Fruit fly (Drosophila melanogaster) whole organism, embryonic: Measurements from ENCODE around the gene CG15740.
A peak's percentile ranks its signal among the peaks of the same experiment; 100 is the strongest.

Experiments
- B-H2 ChIP-seq: fragments of 200-800 bp; sonication (Bioruptor generic); optimal IDR thresholded peaks from 2 replicates; lab custom pipeline; 2018; ENCODE audit warnings: missing biosample characterization, mild to moderate bottlenecking, missing genetic modification characterization
- BEAF-32 ChIP-seq: fragments of 200-800 bp; sonication (Bioruptor generic); optimal IDR thresholded peaks from 3 replicates; lab custom pipeline; 2017; ENCODE audit warnings: missing biosample characterization, missing genetic modification characterization, mild to moderate bottlenecking, moderate library complexity, missing genetic modification reagents
- CG10366 ChIP-seq: fragments of 200-800 bp; sonication (Bioruptor generic); IDR thresholded peaks from 2 replicates; pipeline ENCODE4 v1.3.6; 2022; ENCODE audit warnings: missing biosample characterization, missing genetic modification characterization
- CG12219 ChIP-seq: fragments of 200-800 bp; sonication (Bioruptor generic); optimal IDR thresholded peaks from 3 replicates; lab custom pipeline; 2018; ENCODE audit warnings: missing biosample characterization, mild to moderate bottlenecking, missing genetic modification characterization
- CG14014 ChIP-seq: fragments of 200-800 bp; sonication (Bioruptor generic); IDR thresholded peaks from 2 replicates; pipeline ENCODE4 v1.3.6; 2022; ENCODE audit warnings: missing biosample characterization, missing genetic modification characterization
- CG14710 ChIP-seq: fragments of 200-800 bp; sonication (Bioruptor generic); optimal IDR thresholded peaks from 3 replicates; lab custom pipeline; 2019; ENCODE audit warnings: missing biosample characterization, mild to moderate bottlenecking, missing genetic modification characterization, moderate library complexity
- CG15514 ChIP-seq: fragments of 200-800 bp; sonication (Bioruptor generic); optimal IDR thresholded peaks from 3 replicates; lab custom pipeline; 2017; ENCODE audit warnings: missing biosample characterization, missing genetic modification characterization, mild to moderate bottlenecking, moderate library complexity, missing genetic modification reagents
- CG15601 ChIP-seq: fragments of 200-800 bp; sonication (Bioruptor generic); optimal IDR thresholded peaks from 3 replicates; lab custom pipeline; 2019; ENCODE audit warnings: missing biosample characterization, mild to moderate bottlenecking, missing genetic modification characterization, moderate library complexity
- CG16779 ChIP-seq: fragments of 200-800 bp; sonication (Bioruptor generic); IDR thresholded peaks from 2 replicates; pipeline ENCODE4 v1.3.6; 2022; ENCODE audit warnings: missing biosample characterization, missing genetic modification characterization
- CG17385 ChIP-seq: fragments of 200-800 bp; sonication (Bioruptor generic); optimal IDR thresholded peaks from 3 replicates; lab custom pipeline; 2018; ENCODE audit warnings: missing biosample characterization, mild to moderate bottlenecking, missing genetic modification characterization
- CG18476 ChIP-seq: fragments of 200-800 bp; sonication (Bioruptor generic); optimal IDR thresholded peaks from 2 replicates; lab custom pipeline; 2016; ENCODE audit warnings: missing biosample characterization, mild to moderate bottlenecking, missing genetic modification characterization
- CG18764 ChIP-seq: fragments of 200-800 bp; sonication (Bioruptor generic); optimal IDR thresholded peaks from 3 replicates; lab custom pipeline; 2016; ENCODE audit warnings: missing biosample characterization, missing genetic modification characterization
- CG30403 ChIP-seq: fragments of 200-800 bp; sonication (Bioruptor generic); optimal IDR thresholded peaks from 3 replicates; lab custom pipeline; 2016; ENCODE audit warnings: missing biosample characterization, missing genetic modification characterization
- CG42726 ChIP-seq: fragments of 200-800 bp; sonication (Bioruptor generic); IDR thresholded peaks from 2 replicates; pipeline ENCODE4 v1.3.6; 2022; ENCODE audit warnings: missing biosample characterization, missing genetic modification characterization; ENCODE audit not compliant: partially characterized antibody
- CG43689 ChIP-seq: fragments of 200-800 bp; sonication (Bioruptor generic); IDR thresholded peaks from 2 replicates; pipeline ENCODE4 v1.3.6; 2022; ENCODE audit warnings: missing biosample characterization, missing genetic modification characterization
- CG6272 ChIP-seq: fragments of 200-800 bp; sonication (Bioruptor generic); IDR thresholded peaks from 2 replicates; pipeline ENCODE4 v1.3.6; 2022; ENCODE audit warnings: missing biosample characterization, missing genetic modification characterization
- CG6683 ChIP-seq: fragments of 200-800 bp; sonication (Bioruptor generic); optimal IDR thresholded peaks from 2 replicates; lab custom pipeline; 2017; ENCODE audit warnings: missing biosample characterization, mild to moderate bottlenecking, missing genetic modification characterization, missing genetic modification reagents
- CG6791 ChIP-seq: fragments of 200-800 bp; sonication (Bioruptor generic); IDR thresholded peaks from 3 replicates; pipeline ENCODE4 v1.3.6; 2022; ENCODE audit warnings: missing biosample characterization, missing genetic modification characterization; ENCODE audit not compliant: partially characterized antibody
- CG6854 ChIP-seq: fragments of 200-800 bp; sonication (Bioruptor generic); optimal IDR thresholded peaks from 3 replicates; lab custom pipeline; 2017; ENCODE audit warnings: missing biosample characterization, mild to moderate bottlenecking, missing genetic modification characterization
- CG8089 ChIP-seq: fragments of 200-800 bp; sonication (Bioruptor generic); optimal IDR thresholded peaks from 3 replicates; lab custom pipeline; 2016; ENCODE audit warnings: missing biosample characterization, missing genetic modification characterization
- CG9437 ChIP-seq: fragments of 200-800 bp; sonication (Bioruptor generic); optimal IDR thresholded peaks from 2 replicates; lab custom pipeline; 2018; ENCODE audit warnings: missing biosample characterization, mild to moderate bottlenecking, missing genetic modification characterization
- E2f2 ChIP-seq: fragments of 200-800 bp; sonication (Bioruptor generic); IDR thresholded peaks from 2 replicates; pipeline ENCODE4 v1.3.6; 2022; ENCODE audit warnings: missing biosample characterization, missing genetic modification characterization
- Fer1 ChIP-seq: fragments of 200-800 bp; sonication (Bioruptor generic); optimal IDR thresholded peaks from 2 replicates; lab custom pipeline; 2017; ENCODE audit warnings: missing biosample characterization, mild to moderate bottlenecking, missing genetic modification characterization
- Gsc ChIP-seq: fragments of 200-800 bp; sonication (Bioruptor generic); IDR thresholded peaks from 2 replicates; pipeline ENCODE4 v1.3.6; 2022; ENCODE audit warnings: missing biosample characterization, missing genetic modification characterization
- Hmr ChIP-seq: fragments of 200-800 bp; sonication (Bioruptor generic); optimal IDR thresholded peaks from 3 replicates; lab custom pipeline; 2017; ENCODE audit warnings: mild to moderate bottlenecking, missing biosample characterization, missing genetic modification reagents, missing genetic modification characterization
- Hr3 ChIP-seq: fragments of 200-800 bp; sonication (Bioruptor generic); optimal IDR thresholded peaks from 3 replicates; lab custom pipeline; 2016; ENCODE audit warnings: missing biosample characterization, missing genetic modification characterization
- Hr78 ChIP-seq, 2 experiments: fragments of 200-800 bp in 1 of 2; fragments of >200 bp in 1 of 2; sonication (Bioruptor generic) in 1 of 2; optimal IDR thresholded peaks; 2 replicates each; lab custom pipeline; 2017 to 2019; ENCODE audit warnings: missing biosample characterization in 2 of 2, missing genetic modification characterization in 2 of 2, mild to moderate bottlenecking in 1 of 2, moderate library complexity in 1 of 2
- Med ChIP-seq: fragments of 200-800 bp; sonication (Bioruptor generic); peaks from one replicate; lab custom pipeline; 2016; ENCODE audit warnings: missing biosample characterization, missing genetic modification characterization, mild to moderate bottlenecking, inconsistent platforms, moderate library complexity
- NK7.1 ChIP-seq: fragments of 200-800 bp; sonication (Bioruptor generic); optimal IDR thresholded peaks from 3 replicates; lab custom pipeline; 2016; ENCODE audit warnings: missing biosample characterization, missing genetic modification characterization
- Opbp ChIP-seq: fragments of 200-800 bp; sonication (Bioruptor generic); IDR thresholded peaks from 3 replicates; pipeline ENCODE4 v1.3.6; 2022; ENCODE audit warnings: missing biosample characterization, missing genetic modification characterization; ENCODE audit not compliant: partially characterized antibody
- Sry-δ ChIP-seq: fragments of 200-800 bp; sonication (Bioruptor generic); optimal IDR thresholded peaks from 2 replicates; lab custom pipeline; 2016; ENCODE audit warnings: missing biosample characterization, missing genetic modification characterization
- TFAM ChIP-seq: fragments of 200-800 bp; sonication (Bioruptor generic); optimal IDR thresholded peaks from 2 replicates; lab custom pipeline; 2017; ENCODE audit warnings: missing biosample characterization, missing genetic modification characterization, inconsistent platforms
- Vsx1 ChIP-seq: fragments of 200-800 bp; sonication (Bioruptor generic); optimal IDR thresholded peaks from 2 replicates; lab custom pipeline; 2017; ENCODE audit warnings: missing biosample characterization, mild to moderate bottlenecking, missing genetic modification characterization, missing genetic modification reagents
- amos ChIP-seq: fragments of 200-800 bp; sonication (Bioruptor generic); IDR thresholded peaks from 2 replicates; pipeline ENCODE4 v1.3.6; 2022; ENCODE audit warnings: missing biosample characterization, missing genetic modification characterization; ENCODE audit not compliant: partially characterized antibody
- ato ChIP-seq: fragments of 200-800 bp; sonication (Bioruptor generic); IDR thresholded peaks from 2 replicates; pipeline ENCODE4 v1.3.6; 2022; ENCODE audit warnings: missing biosample characterization, missing genetic modification characterization; ENCODE audit not compliant: partially characterized antibody
- bbx ChIP-seq: fragments of 200-800 bp; sonication (Bioruptor generic); IDR thresholded peaks from 2 replicates; pipeline ENCODE4 v1.3.6; 2022; ENCODE audit warnings: missing biosample characterization, missing genetic modification characterization; ENCODE audit not compliant: partially characterized antibody
- chn ChIP-seq: fragments of 200-800 bp; sonication (Bioruptor generic); optimal IDR thresholded peaks from 2 replicates; lab custom pipeline; 2016; ENCODE audit warnings: missing biosample characterization, missing genetic modification characterization
- crc ChIP-seq: fragments of 200-800 bp; sonication (Bioruptor generic); optimal IDR thresholded peaks from 2 replicates; lab custom pipeline; 2016; ENCODE audit warnings: missing biosample characterization, missing genetic modification characterization
- gcm ChIP-seq: fragments of 200-800 bp; sonication (Bioruptor generic); optimal IDR thresholded peaks from 2 replicates; lab custom pipeline; 2019; ENCODE audit warnings: missing biosample characterization, mild to moderate bottlenecking, missing genetic modification characterization, moderate library complexity
- gt ChIP-seq: fragments of 200-800 bp; sonication (Bioruptor generic); IDR thresholded peaks from 2 replicates; pipeline ENCODE4 v1.3.6; 2022; ENCODE audit warnings: missing biosample characterization, missing genetic modification characterization
- h ChIP-seq: fragments of >200 bp; optimal IDR thresholded peaks from 2 replicates; lab custom pipeline; 2017
- ken ChIP-seq: fragments of 200-800 bp; sonication (Bioruptor generic); IDR thresholded peaks from 3 replicates; pipeline ENCODE4 v1.3.6; 2022; ENCODE audit warnings: missing biosample characterization, missing genetic modification characterization
- mld ChIP-seq: fragments of 200-800 bp; sonication (Bioruptor generic); IDR thresholded peaks from 3 replicates; pipeline ENCODE4 v1.3.6; 2022; ENCODE audit warnings: missing biosample characterization, missing genetic modification characterization; ENCODE audit not compliant: partially characterized antibody
- nmo ChIP-seq: fragments of 200-800 bp; sonication (Bioruptor generic); optimal IDR thresholded peaks from 2 replicates; lab custom pipeline; 2018; ENCODE audit warnings: missing biosample characterization, mild to moderate bottlenecking, missing genetic modification characterization, moderate library complexity
- oc ChIP-seq: fragments of 200-800 bp; sonication (Bioruptor generic); optimal IDR thresholded peaks from 2 replicates; lab custom pipeline; 2018; ENCODE audit warnings: missing biosample characterization, mild to moderate bottlenecking, missing genetic modification characterization, moderate library complexity
- pzg ChIP-seq: fragments of 200-800 bp; sonication (Bioruptor generic); optimal IDR thresholded peaks from 3 replicates; lab custom pipeline; 2018; ENCODE audit warnings: missing biosample characterization, mild to moderate bottlenecking, missing genetic modification characterization, moderate library complexity
- stwl ChIP-seq: fragments of 200-800 bp; sonication (Bioruptor generic); optimal IDR thresholded peaks from 3 replicates; lab custom pipeline; 2018; ENCODE audit warnings: missing biosample characterization, mild to moderate bottlenecking, missing genetic modification characterization, moderate library complexity
- tgo ChIP-seq: fragments of 200-800 bp; sonication (Bioruptor generic); IDR thresholded peaks from 3 replicates; pipeline ENCODE4 v1.3.6; 2022; ENCODE audit warnings: missing biosample characterization, missing genetic modification characterization
- toy ChIP-seq: fragments of 200-800 bp; sonication (Bioruptor generic); IDR thresholded peaks from 2 replicates; pipeline ENCODE4 v1.3.6; 2022; ENCODE audit warnings: missing biosample characterization, missing genetic modification characterization
- zf30C ChIP-seq: fragments of 200-800 bp; sonication (Bioruptor generic); optimal IDR thresholded peaks from 3 replicates; lab custom pipeline; 2018; ENCODE audit warnings: missing biosample characterization, mild to moderate bottlenecking, missing genetic modification characterization

Gene CG15740

DNA sequence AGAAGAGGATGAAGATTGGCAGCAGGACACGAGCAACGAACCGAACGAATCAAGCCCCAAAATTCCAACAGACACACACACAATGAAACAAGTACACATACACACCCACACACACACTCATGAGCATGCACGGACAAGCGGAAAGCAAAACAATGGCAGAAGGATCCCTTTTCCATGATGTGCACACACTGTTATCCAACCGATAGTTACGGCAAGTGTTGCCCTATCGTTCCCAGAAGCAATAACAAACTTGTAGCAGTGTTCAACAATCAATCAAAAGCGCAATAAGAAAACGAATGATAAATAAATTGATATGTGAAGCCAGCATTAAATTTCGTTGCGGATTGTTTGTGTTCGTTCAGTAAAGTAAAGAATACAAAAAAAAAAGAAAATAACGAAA is 49.0 kb downstream of the CG15740 start (continued):
- TF ChIP-seq Hmr (no peak), Med (GFP tag; lab: Kevin White, UChicago) (peak; percentile 43), CG12219 (GFP tag; lab: Kevin White, UChicago) (no peak), CG6272 (GFP tag; lab: Robert Waterston, UW) (no peak), NK7.1 (GFP tag; lab: Kevin White, UChicago) (no peak), zf30C (GFP tag; lab: Kevin White, UChicago) (no peak), E2f2 (GFP tag; lab: Robert Waterston, UW) (no peak), gt (GFP tag; lab: Robert Waterston, UW) (no peak), B-H2 (GFP tag; lab: Kevin White, UChicago) (no peak), TFAM (no peak), tgo (no peak), nmo (GFP tag; lab: Kevin White, UChicago) (no peak), CG8089 (GFP tag; lab: Kevin White, UChicago) (no peak), Gsc (no peak), CG6683 (GFP tag; lab: Kevin White, UChicago) (no peak), Hr78 (GFP tag; optimal IDR thresholded peaks at IDR 0.05; lab: Kevin White, UChicago) (no peak), CG6854 (no peak), CG9437 (no peak), CG14014 (GFP tag; lab: Robert Waterston, UW) (no peak), CG18476 (GFP tag; lab: Kevin White, UChicago) (no peak), CG10366 (no peak), h (no peak), ken (no peak), CG30403 (no peak), ato (GFP tag; lab: Robert Waterston, UW) (no peak), Vsx1 (GFP tag; lab: Kevin White, UChicago) (no peak), chn (GFP tag; lab: Kevin White, UChicago) (no peak), bbx (GFP tag; lab: Robert Waterston, UW) (peak; percentile 45; the same call in 1 of the 2 replicates), toy (GFP tag; lab: Robert Waterston, UW) (no peak), CG43689 (GFP tag; lab: Robert Waterston, UW) (no peak), Sry-δ (GFP tag; lab: Kevin White, UChicago) (peak; percentile 34), amos (GFP tag; lab: Robert Waterston, UW) (peak; percentile 50; the same call in 1 of the 2 replicates), BEAF-32 (GFP tag; lab: Kevin White, UChicago) (peak; percentile 51), gcm (GFP tag; lab: Kevin White, UChicago) (no peak), CG15601 (tag; lab: Kevin White, UChicago) (no peak), oc (tag; lab: Kevin White, UChicago) (no peak), stwl (peak; percentile 100), CG18764 (GFP tag; lab: Kevin White, UChicago) (no peak), CG16779 (no peak), Fer1 (GFP tag; lab: Kevin White, UChicago) (no peak), CG15514 (no peak), CG42726 (GFP tag; lab: Robert Waterston, UW) (no peak), mld (GFP tag; lab: Robert Waterston, UW) (no peak), CG17385 (no peak), crc (GFP tag; lab: Kevin White, UChicago) (no peak), CG14710 (tag; lab: Kevin White, UChicago) (peak; percentile 99), Opbp (GFP tag; lab: Robert Waterston, UW) (peak; percentile 34; the same call in 1 of the 3 replicates), pzg (GFP tag; lab: Kevin White, UChicago) (no peak), Hr3 (no peak), CG6791 (GFP tag; lab: Robert Waterston, UW) (peak; percentile 61; the same call in 2 of the 3 replicates)
